Fruit fly (Drosophila melanogaster): ENCODE measurements around the gene CG10211.

DNA sequence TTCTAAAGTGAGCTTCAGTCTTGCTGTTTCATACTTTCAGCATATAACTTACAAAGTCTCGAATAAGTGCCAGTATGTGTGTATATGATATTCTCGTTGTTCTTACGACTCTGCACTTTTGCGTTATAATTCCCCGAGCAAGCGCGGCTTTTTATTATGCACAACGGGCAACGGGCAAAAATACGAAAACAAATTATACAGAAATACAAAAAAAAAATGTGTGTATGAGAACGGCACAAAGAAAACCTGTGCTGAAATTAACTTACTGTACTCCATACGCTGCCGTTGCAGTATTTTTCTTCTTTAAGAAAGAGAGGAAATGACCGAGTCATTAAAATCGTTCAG lies 38.1 kb upstream of the CG10211 start:
- TF ChIP-seq CG31627 (GFP tag; optimal IDR thresholded peaks at IDR 0.05) (no peak), acj6 (GFP tag; optimal IDR thresholded peaks at IDR 0.05) (no peak), Sox15 (GFP tag; optimal IDR thresholded peaks at IDR 0.05) (no peak)

Measured in whole organism, prepupa.